Fruit fly (Drosophila melanogaster) whole organism, embryonic: Measurements from ENCODE around the gene Spn28Db.

ENCODE experiments used
- Aef1 ChIP-seq: fragments of 200-800 bp; sonication (Bioruptor generic); IDR thresholded peaks from 3 replicates; pipeline ENCODE4 v1.3.6; 2022; ENCODE audit warnings: missing biosample characterization, missing genetic modification characterization
- Antp ChIP-seq: fragments of 200-800 bp; sonication (Bioruptor generic); optimal IDR thresholded peaks from 3 replicates; lab custom pipeline; 2016; ENCODE audit warnings: missing biosample characterization, missing genetic modification characterization
- CG11093 ChIP-seq: fragments of 200-800 bp; sonication (Bioruptor generic); IDR thresholded peaks from 3 replicates; pipeline ENCODE4 v1.3.6; 2022; ENCODE audit warnings: missing biosample characterization, missing genetic modification characterization
- CG15011 ChIP-seq: fragments of 200-800 bp; sonication (Bioruptor generic); optimal IDR thresholded peaks from 3 replicates; lab custom pipeline; 2018; ENCODE audit warnings: missing biosample characterization, mild to moderate bottlenecking, missing genetic modification characterization
- CG16815 ChIP-seq: fragments of 200-800 bp; sonication (Bioruptor generic); optimal IDR thresholded peaks from 3 replicates; lab custom pipeline; 2017; ENCODE audit warnings: missing biosample characterization, mild to moderate bottlenecking, missing genetic modification characterization
- CG2875 ChIP-seq: fragments of 200-800 bp; sonication (Bioruptor generic); optimal IDR thresholded peaks from 2 replicates; lab custom pipeline; 2017; ENCODE audit warnings: missing biosample characterization, mild to moderate bottlenecking, missing genetic modification characterization, missing genetic modification reagents
- CG34224 ChIP-seq: fragments of 200-800 bp; sonication (Bioruptor generic); IDR thresholded peaks from 3 replicates; pipeline ENCODE4 v1.3.6; 2022; ENCODE audit warnings: missing biosample characterization, missing genetic modification characterization; ENCODE audit not compliant: partially characterized antibody
- CG3995 ChIP-seq: fragments of 200-800 bp; sonication (Bioruptor generic); optimal IDR thresholded peaks from 3 replicates; lab custom pipeline; 2016; ENCODE audit warnings: missing biosample characterization, missing genetic modification characterization
- CG6683 ChIP-seq: fragments of 200-800 bp; sonication (Bioruptor generic); optimal IDR thresholded peaks from 2 replicates; lab custom pipeline; 2017; ENCODE audit warnings: missing biosample characterization, mild to moderate bottlenecking, missing genetic modification characterization, missing genetic modification reagents
- CG6689 ChIP-seq: fragments of 200-800 bp; sonication (Bioruptor generic); IDR thresholded peaks from 2 replicates; pipeline ENCODE4 v1.3.6; 2022; ENCODE audit warnings: missing biosample characterization, missing genetic modification characterization
- CG7987 ChIP-seq: fragments of 200-800 bp; sonication (Bioruptor generic); optimal IDR thresholded peaks from 2 replicates; lab custom pipeline; 2018; ENCODE audit warnings: missing biosample characterization, mild to moderate bottlenecking, missing genetic modification characterization, moderate library complexity
- Camta ChIP-seq: fragments of 200-800 bp; sonication (Bioruptor generic); optimal IDR thresholded peaks from 2 replicates; lab custom pipeline; 2016; ENCODE audit warnings: missing biosample characterization, missing genetic modification characterization
- D ChIP-seq, 2 experiments: fragments of 200-800 bp in 1 of 2; fragments of >200 bp in 1 of 2; sonication (Bioruptor generic) in 1 of 2; optimal IDR thresholded peaks; 2 replicates in 1 of 2; 3 replicates in 1 of 2; lab custom pipeline; 2017; ENCODE audit warnings: mild to moderate bottlenecking in 1 of 2, missing biosample characterization in 1 of 2, missing genetic modification characterization in 1 of 2, missing genetic modification reagents in 1 of 2
- Deaf1 ChIP-seq: fragments of 200-800 bp; optimal IDR thresholded peaks from 3 replicates; lab custom pipeline; 2019; ENCODE audit warnings: missing biosample characterization, mild to moderate bottlenecking, missing genetic modification characterization, moderate library complexity
- Dref ChIP-seq: fragments of 200-800 bp; sonication (Bioruptor generic); IDR thresholded peaks from 2 replicates; pipeline ENCODE4 v1.3.6; 2022; ENCODE audit warnings: missing biosample characterization, missing genetic modification characterization
- Ets97D ChIP-seq: fragments of 200-800 bp; sonication (Bioruptor generic); optimal IDR thresholded peaks from 3 replicates; lab custom pipeline; 2016; ENCODE audit warnings: missing biosample characterization, missing genetic modification characterization
- Hsf ChIP-seq: fragments of 200-800 bp; sonication (Bioruptor generic); optimal IDR thresholded peaks from 3 replicates; lab custom pipeline; 2016; ENCODE audit warnings: missing biosample characterization, missing genetic modification characterization
- Lpt ChIP-seq: fragments of >200 bp; optimal IDR thresholded peaks from 2 replicates; lab custom pipeline; 2018; ENCODE audit warnings: missing biosample characterization, missing genetic modification characterization
- MTF-1 ChIP-seq: fragments of 200-800 bp; sonication (Bioruptor generic); optimal IDR thresholded peaks from 2 replicates; lab custom pipeline; 2018; ENCODE audit warnings: missing biosample characterization, mild to moderate bottlenecking, missing genetic modification characterization, borderline replicate concordance
- Oaz ChIP-seq: fragments of 200-800 bp; sonication (Bioruptor generic); IDR thresholded peaks from 2 replicates; pipeline ENCODE4 v1.3.6; 2022; ENCODE audit warnings: missing biosample characterization, missing genetic modification characterization
- Optix ChIP-seq: fragments of 200-800 bp; sonication (Bioruptor generic); IDR thresholded peaks from 3 replicates; pipeline ENCODE4 v1.3.6; 2022; ENCODE audit warnings: missing biosample characterization, missing genetic modification characterization
- Pdp1 ChIP-seq, 2 experiments: fragments of 200-800 bp; sonication (Bioruptor generic); optimal IDR thresholded peaks; 3 replicates each; lab custom pipeline; 2016; ENCODE audit warnings: missing biosample characterization in 2 of 2, missing genetic modification characterization in 2 of 2, mild to moderate bottlenecking in 1 of 2, moderate library complexity in 1 of 2
- Scr ChIP-seq: fragments of 200-800 bp; sonication (Bioruptor generic); IDR thresholded peaks from 2 replicates; pipeline ENCODE4 v1.3.6; 2022; ENCODE audit warnings: missing biosample characterization, missing genetic modification characterization; ENCODE audit not compliant: partially characterized antibody
- Sin3A ChIP-seq: fragments of >200 bp; optimal IDR thresholded peaks from 2 replicates; lab custom pipeline; 2018
- Trl ChIP-seq, 3 experiments: fragments of >200 bp in 2 of 3; fragments of 200-800 bp in 1 of 3; sonication (Bioruptor generic) in 1 of 3; optimal IDR thresholded peaks; 2 replicates in 1 of 3; 3 replicates in 2 of 3; lab custom pipeline; 2016 to 2017; ENCODE audit warnings: missing biosample characterization in 1 of 3, missing genetic modification characterization in 1 of 3
- cato ChIP-seq: fragments of 200-800 bp; sonication (Bioruptor generic); optimal IDR thresholded peaks from 2 replicates; lab custom pipeline; 2016; ENCODE audit warnings: missing biosample characterization, missing genetic modification characterization, borderline replicate concordance
- croc ChIP-seq: fragments of 200-800 bp; sonication (Bioruptor generic); conservative IDR thresholded peaks from 3 replicates; pipeline ENCODE4 v1.3.6; 2022; ENCODE audit warnings: missing biosample characterization, missing genetic modification characterization
- crol ChIP-seq: fragments of 200-800 bp; sonication (Bioruptor generic); IDR thresholded peaks from 2 replicates; pipeline ENCODE4 v1.3.6; 2022; ENCODE audit warnings: missing biosample characterization, missing genetic modification characterization
- dpn ChIP-seq, 2 experiments: fragments of 200-800 bp; sonication (Bioruptor generic); optimal IDR thresholded peaks; 3 replicates each; lab custom pipeline; 2016; ENCODE audit warnings: missing biosample characterization in 2 of 2, missing genetic modification characterization in 2 of 2
- emc ChIP-seq: fragments of 200-800 bp; sonication (Bioruptor generic); optimal IDR thresholded peaks from 2 replicates; lab custom pipeline; 2016; ENCODE audit warnings: missing biosample characterization, missing genetic modification characterization
- eve ChIP-seq, 2 experiments: fragments of >200 bp; optimal IDR thresholded peaks; 2 replicates each; lab custom pipeline; 2017; ENCODE audit warnings: missing biosample characterization in 2 of 2, missing genetic modification characterization in 2 of 2
- grau ChIP-seq: fragments of 200-800 bp; optimal IDR thresholded peaks from 3 replicates; lab custom pipeline; 2019; ENCODE audit warnings: missing biosample characterization, mild to moderate bottlenecking, missing genetic modification characterization, moderate library complexity
- lab ChIP-seq: fragments of 200-800 bp; sonication (Bioruptor generic); optimal IDR thresholded peaks from 3 replicates; lab custom pipeline; 2017; ENCODE audit warnings: missing biosample characterization, missing genetic modification characterization, mild to moderate bottlenecking, moderate library complexity, missing genetic modification reagents
- nau ChIP-seq: fragments of 200-800 bp; sonication (Bioruptor generic); optimal IDR thresholded peaks from 3 replicates; lab custom pipeline; 2017; ENCODE audit warnings: missing biosample characterization, mild to moderate bottlenecking, missing genetic modification characterization, missing genetic modification reagents
- nerfin-2 ChIP-seq: fragments of 200-800 bp; sonication (Bioruptor generic); IDR thresholded peaks from 2 replicates; pipeline ENCODE4 v1.3.6; 2022; ENCODE audit warnings: missing biosample characterization, missing genetic modification characterization; ENCODE audit not compliant: partially characterized antibody
- pan ChIP-seq, 4 experiments: fragments of >200 bp in 3 of 4; fragments of 200-800 bp in 1 of 4; sonication (Bioruptor generic) in 1 of 4; optimal IDR thresholded peaks in 3 of 4; IDR thresholded peaks in 1 of 4; 2 replicates each; pipeline versions ENCODE4 v1.3.6 to Lab custom; 2017 to 2022; ENCODE audit warnings: missing biosample characterization in 2 of 4, missing genetic modification characterization in 2 of 4, mixed read lengths in 1 of 4
- pum ChIP-seq: fragments of 200-800 bp; sonication (Bioruptor generic); optimal IDR thresholded peaks from 2 replicates; lab custom pipeline; 2016; ENCODE audit warnings: missing biosample characterization, missing genetic modification characterization
- ro ChIP-seq: fragments of 200-800 bp; sonication (Bioruptor generic); IDR thresholded peaks from 2 replicates; pipeline ENCODE4 v1.3.6; 2022; ENCODE audit warnings: missing biosample characterization, missing genetic modification characterization
- sc ChIP-seq, 3 experiments: fragments of >200 bp in 2 of 3; fragments of 200-800 bp in 1 of 3; sonication (Bioruptor generic) in 1 of 3; optimal IDR thresholded peaks; 2 replicates in 2 of 3; 3 replicates in 1 of 3; lab custom pipeline; 2017; ENCODE audit warnings: mild to moderate bottlenecking in 1 of 3, missing biosample characterization in 1 of 3, missing genetic modification characterization in 1 of 3, missing genetic modification reagents in 1 of 3
- sd ChIP-seq: fragments of 200-800 bp; sonication (Bioruptor generic); optimal IDR thresholded peaks from 3 replicates; lab custom pipeline; 2018; ENCODE audit warnings: missing biosample characterization, mild to moderate bottlenecking, missing genetic modification characterization, moderate library complexity
- sens ChIP-seq: fragments of 200-800 bp; sonication (Bioruptor generic); peaks from one replicate; lab custom pipeline; 2016; ENCODE audit warnings: missing biosample characterization, missing genetic modification characterization
- stwl ChIP-seq: fragments of 200-800 bp; sonication (Bioruptor generic); optimal IDR thresholded peaks from 3 replicates; lab custom pipeline; 2018; ENCODE audit warnings: missing biosample characterization, mild to moderate bottlenecking, missing genetic modification characterization, moderate library complexity
- tio ChIP-seq: fragments of 200-800 bp; sonication (Bioruptor generic); optimal IDR thresholded peaks from 2 replicates; lab custom pipeline; 2017; ENCODE audit warnings: missing biosample characterization, missing genetic modification characterization, inconsistent platforms
- tna ChIP-seq: fragments of 200-800 bp; sonication (Bioruptor generic); IDR thresholded peaks from 2 replicates; pipeline ENCODE4 v1.3.6; 2022; ENCODE audit warnings: missing biosample characterization, missing genetic modification characterization; ENCODE audit not compliant: partially characterized antibody
- twi ChIP-seq: fragments of 200-800 bp; optimal IDR thresholded peaks from 2 replicates; lab custom pipeline; 2019; ENCODE audit warnings: missing biosample characterization, mild to moderate bottlenecking, missing genetic modification characterization, moderate library complexity
- vfl ChIP-seq: fragments of 200-800 bp; sonication (Bioruptor generic); optimal IDR thresholded peaks from 2 replicates; lab custom pipeline; 2016; ENCODE audit warnings: missing biosample characterization, missing genetic modification characterization
- wek ChIP-seq: fragments of 200-800 bp; sonication (Bioruptor generic); optimal IDR thresholded peaks from 3 replicates; lab custom pipeline; 2018; ENCODE audit warnings: missing biosample characterization, mild to moderate bottlenecking, missing genetic modification characterization, moderate library complexity

Gene Spn28Db

dm6 chr2L:7926288-7927061, 36.0 kb upstream of the Spn28Db start (continued):
- TF ChIP-seq Dref (GFP tag; lab: Robert Waterston, UW) (no peak), Sin3A (no peak), twi (tag; lab: Kevin White, UChicago) (no peak), nau (GFP tag; lab: Kevin White, UChicago) (no peak), CG6683 (GFP tag; lab: Kevin White, UChicago) (no peak), Camta (no peak), CG16815 (GFP tag; lab: Kevin White, UChicago) (no peak), CG15011 (GFP tag; lab: Kevin White, UChicago) (no peak), CG3995 (GFP tag; lab: Kevin White, UChicago) (no peak), Trl (optimal IDR thresholded peaks at IDR 0.05; lab: Kevin White, UChicago) (peak in 1 of 2 experiments; percentile 52), Trl (GFP tag; optimal IDR thresholded peaks at IDR 0.05; lab: Kevin White, UChicago) (no peak), tna (no peak), pum (no peak), sens (GFP tag; lab: Kevin White, UChicago) (peak; percentile 64), CG11093 (GFP tag; lab: Robert Waterston, UW) (no peak), croc (GFP tag; lab: Robert Waterston, UW) (no peak), Pdp1 (GFP tag; optimal IDR thresholded peaks at IDR 0.05; lab: Kevin White, UChicago) (peak in 1 of 2 experiments; percentile 88), pan (optimal IDR thresholded peaks at IDR 0.05; lab: Kevin White, UChicago) (no peak), pan (GFP tag; optimal IDR thresholded peaks at IDR 0.05 in 1 of 2, IDR thresholded peaks at IDR 0.05 in 1 of 2) (peak in 1 of 2 experiments; percentile 29), lab (GFP tag; lab: Kevin White, UChicago) (peak; percentile 13), dpn (GFP tag; optimal IDR thresholded peaks at IDR 0.05; lab: Kevin White, UChicago) (no peak), nerfin-2 (GFP tag; lab: Robert Waterston, UW) (no peak), Optix (GFP tag; lab: Robert Waterston, UW) (no peak), D (optimal IDR thresholded peaks at IDR 0.05; lab: Kevin White, UChicago) (no peak), D (GFP tag; optimal IDR thresholded peaks at IDR 0.05; lab: Kevin White, UChicago) (no peak), emc (GFP tag; lab: Kevin White, UChicago) (no peak), MTF-1 (no peak), CG6689 (GFP tag; lab: Robert Waterston, UW) (no peak), sc (optimal IDR thresholded peaks at IDR 0.05; lab: Kevin White, UChicago) (no peak), sc (GFP tag; optimal IDR thresholded peaks at IDR 0.05; lab: Kevin White, UChicago) (no peak), CG7987 (no peak), crol (GFP tag; lab: Robert Waterston, UW) (0 out of 2 replicates have a peak, but pooled peaks have one; percentile 10), ro (GFP tag; lab: Robert Waterston, UW) (no peak), CG34224 (no peak), eve (GFP tag; optimal IDR thresholded peaks at IDR 0.05; lab: Kevin White, UChicago) (no peak), Oaz (no peak), Hsf (GFP tag; lab: Kevin White, UChicago) (no peak), cato (GFP tag; lab: Kevin White, UChicago) (no peak), Scr (no peak), vfl (no peak), stwl (tag; lab: Kevin White, UChicago) (no peak), wek (GFP tag; lab: Kevin White, UChicago) (no peak), Ets97D (GFP tag; lab: Kevin White, UChicago) (no peak), Deaf1 (no peak), grau (tag; lab: Kevin White, UChicago) (no peak), sd (peak; percentile 16), Lpt (GFP tag; lab: Kevin White, UChicago) (no peak), tio (no peak), Aef1 (GFP tag; lab: Robert Waterston, UW) (no peak), Antp (GFP tag; lab: Kevin White, UChicago) (no peak), CG2875 (no peak)
